Worm (Caenorhabditis elegans): ENCODE results near the gene sre-47.

DNA sequence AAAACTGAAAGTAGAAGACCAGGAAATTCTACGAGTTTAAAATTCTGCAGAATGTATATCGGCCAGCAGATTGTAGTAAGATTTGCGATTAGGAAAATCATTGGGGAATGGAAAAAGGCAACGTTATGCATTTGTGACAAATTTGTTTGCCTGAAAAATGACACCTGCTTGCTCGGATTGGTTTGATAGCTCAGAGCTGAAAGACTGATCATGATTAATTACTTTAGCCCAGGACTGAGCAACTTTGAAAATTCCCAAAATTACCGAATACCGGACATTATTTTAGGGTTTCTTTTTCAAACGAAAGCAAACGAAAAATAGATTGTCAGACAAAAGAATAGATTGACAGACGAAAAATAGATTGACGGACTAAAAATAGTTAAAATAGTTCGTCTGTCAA, at the start of gene sre-47:
- TF ChIP-seq flt-1 (GFP tag; IDR thresholded peaks at IDR 0.05) = no peak
- no peak for TF ChIP-seq cog-1 (tag; optimal IDR thresholded peaks at IDR 0.05)
- no peak for TF ChIP-seq ztf-23 (GFP tag; IDR thresholded peaks at IDR 0.05)
- TF ChIP-seq ref-1 (GFP tag; conservative IDR thresholded peaks at IDR 0.05) = no peak
- no peak for TF ChIP-seq T22C8.4 (GFP tag; IDR thresholded peaks at IDR 0.05)
- no peak for TF ChIP-seq med-1 (GFP tag; optimal IDR thresholded peaks at IDR 0.05; ENCODE audit: insufficient read depth)
- no peak for TF ChIP-seq tab-1 (GFP tag; IDR thresholded peaks at IDR 0.05)

Measured in whole organism, midembryonic.